Worm (Caenorhabditis elegans): ENCODE results near the gene Y102A5C.4.
"Not testable (repeated sequence)": the region's sequence is repeated elsewhere in the genome, so short reads cannot be mapped to it uniquely, and the experiment has no call there.

The Y102A5C.4 gene

ce11 chrV:16948011-16948410 lies 26.0 kb downstream of the Y102A5C.4 start, which contains the start of gene fbxa-112:
Gene fbxa-112, minus strand, starts transcription at chrV:16948111.
- not testable (repeated sequence) for TF ChIP-seq nfya-1 (tag; optimal IDR thresholded peaks at IDR 0.05; ENCODE audit: insufficient read depth); egl-5 (tag; optimal IDR thresholded peaks at IDR 0.05); nhr-23 (tag; optimal IDR thresholded peaks at IDR 0.05)

ce11 chrV:16949609-16950008 lies 27.6 kb downstream of the Y102A5C.4 start, which contains the start of gene fbxa-111:
Gene fbxa-111, minus strand, starts transcription at chrV:16949709.
- not testable (repeated sequence) for TF ChIP-seq nhr-43 (tag; optimal IDR thresholded peaks at IDR 0.05; ENCODE audit: poor library complexity, severe bottlenecking); eor-1 (tag; optimal IDR thresholded peaks at IDR 0.05); ztf-4 (tag; optimal IDR thresholded peaks at IDR 0.05)

- TF ChIP-seq nhr-12 (tag; optimal IDR thresholded peaks at IDR 0.05) (no peak), fkh-10 (GFP tag; optimal IDR thresholded peaks at IDR 0.05) (no peak), pha-4 (tag; optimal IDR thresholded peaks at IDR 0.05) (no peak), nhr-77 (tag; optimal IDR thresholded peaks at IDR 0.05) (no peak), unc-39 (tag; optimal IDR thresholded peaks at IDR 0.05) (no peak), nhr-11 (tag; optimal IDR thresholded peaks at IDR 0.05) (no peak), nhr-43 (tag; optimal IDR thresholded peaks at IDR 0.05; ENCODE audit: poor library complexity, severe bottlenecking) (no peak), elt-3 (tag; optimal IDR thresholded peaks at IDR 0.05) (no peak), elt-1 (tag; optimal IDR thresholded peaks at IDR 0.05) (no peak), nhr-76 (tag; optimal IDR thresholded peaks at IDR 0.05) (no peak), tbx-2 (tag; optimal IDR thresholded peaks at IDR 0.05) (no peak), ztf-4 (tag; optimal IDR thresholded peaks at IDR 0.05) (no peak), nhr-237 (tag; optimal IDR thresholded peaks at IDR 0.05) (no peak), ceh-28 (tag; optimal IDR thresholded peaks at IDR 0.05) (no peak), eor-1 (tag; optimal IDR thresholded peaks at IDR 0.05) (no peak), R02D3.7 (tag; optimal IDR thresholded peaks at IDR 0.05) (no peak)
These were observed 28.0 kb downstream of the Y102A5C.4 start for ce11 chrV:16950036-16950435.

ce11 chrV:16951504-16951903 lies 29.5 kb downstream of the Y102A5C.4 start, which contains the start of gene clec-238:
Gene clec-238, plus strand, starts transcription at chrV:16951804.
- TF ChIP-seq unc-62 (GFP tag; optimal IDR thresholded peaks at IDR 0.05) (no peak), fos-1 (tag; optimal IDR thresholded peaks at IDR 0.05) (no peak), elt-1 (tag; optimal IDR thresholded peaks at IDR 0.05) (no peak), hmg-11 (tag; optimal IDR thresholded peaks at IDR 0.05) (no peak), ceh-9 (tag; optimal IDR thresholded peaks at IDR 0.05) (no peak), nhr-11 (tag; optimal IDR thresholded peaks at IDR 0.05) (no peak), nhr-77 (tag; optimal IDR thresholded peaks at IDR 0.05) (no peak), unc-39 (tag; optimal IDR thresholded peaks at IDR 0.05) (no peak), jun-1 (tag; optimal IDR thresholded peaks at IDR 0.05) (no peak), ceh-28 (tag; optimal IDR thresholded peaks at IDR 0.05) (no peak), sea-2 (GFP tag; optimal IDR thresholded peaks at IDR 0.05) (no peak), ama-1 (optimal IDR thresholded peaks at IDR 0.05) (no peak), daf-12 (tag; optimal IDR thresholded peaks at IDR 0.05) (no peak), nhr-25 (tag; optimal IDR thresholded peaks at IDR 0.05) (no peak), zag-1 (tag; optimal IDR thresholded peaks at IDR 0.05) (no peak)

- TF ChIP-seq R02D3.7 (tag; optimal IDR thresholded peaks at IDR 0.05) (no peak), snpc-4 (tag; optimal IDR thresholded peaks at IDR 0.05) (no peak), tbx-2 (tag; optimal IDR thresholded peaks at IDR 0.05) (no peak), egl-5 (tag; optimal IDR thresholded peaks at IDR 0.05) (no peak), unc-62 (GFP tag; optimal IDR thresholded peaks at IDR 0.05) (no peak), mml-1 (tag; optimal IDR thresholded peaks at IDR 0.05) (no peak), egl-27 (tag; optimal IDR thresholded peaks at IDR 0.05) (no peak), daf-12 (tag; optimal IDR thresholded peaks at IDR 0.05) (no peak), nhr-77 (tag; optimal IDR thresholded peaks at IDR 0.05) (no peak), fos-1 (tag; optimal IDR thresholded peaks at IDR 0.05) (no peak), pha-4 (tag; optimal IDR thresholded peaks at IDR 0.05) (no peak), elt-3 (tag; optimal IDR thresholded peaks at IDR 0.05) (no peak), ztf-11 (tag; optimal IDR thresholded peaks at IDR 0.05) (no peak)
These were observed 32.7 kb downstream of the Y102A5C.4 start, which contains the start of gene srh-206 for ce11 chrV:16954766-16955165. Gene srh-206, minus strand, starts transcription at chrV:16954866.
